Worm (Caenorhabditis elegans) whole organism, L4 larva: ENCODE results near the gene F25B4.4.

Experiments
- dmd-6 ChIP-seq: fragments of 200-800 bp; sonication (Bioruptor generic); IDR thresholded peaks from 2 replicates; pipeline ENCODE4 v1.3.6; 2022; ENCODE audit warnings: missing genetic modification reagents, missing genetic modification characterization, missing compliant biosample characterization
- nhr-76 ChIP-seq: fragments of 150-350 bp; optimal IDR thresholded peaks from 2 replicates; lab custom pipeline; 2014; ENCODE audit warnings: missing biosample characterization, missing genetic modification characterization
- spr-1 ChIP-seq: sonication (generic microtip); optimal IDR thresholded peaks from 2 replicates; lab custom pipeline; 2016; ENCODE audit warnings: mild to moderate bottlenecking, missing genetic modification characterization, missing compliant biosample characterization
- unc-62 ChIP-seq, 3 experiments: fragments of 150-350 bp in 1 of 3; sonication (generic microtip); optimal IDR thresholded peaks in 2 of 3; peaks in 1 of 3; 1 replicate in 1 of 3; 2 replicates in 2 of 3; lab custom pipeline; 2014 to 2017; ENCODE audit warnings: missing biosample characterization in 3 of 3, missing genetic modification characterization in 3 of 3, missing genetic modification reagents in 3 of 3, missing genotype in 1 of 3

DNA sequence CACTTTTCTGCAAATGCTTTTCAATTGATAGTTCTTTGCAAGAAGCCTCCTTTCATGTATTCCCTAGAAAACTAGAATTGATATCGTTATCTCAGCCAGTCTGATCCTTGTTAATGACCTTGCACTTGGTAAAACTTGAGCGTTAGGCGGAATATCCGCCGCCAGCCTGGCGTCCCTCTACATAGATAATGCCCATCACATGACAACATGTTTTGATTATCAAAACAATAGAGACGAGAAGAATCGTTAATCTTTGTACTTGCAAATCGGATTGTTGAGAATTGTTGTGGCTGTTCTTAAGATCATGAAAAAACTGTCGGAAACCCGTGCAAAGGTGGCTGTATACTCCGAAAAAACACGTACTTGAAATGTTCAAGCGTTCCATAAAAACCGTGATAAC, 8.9 kb downstream of the F25B4.4 start:
- TF ChIP-seq nhr-76 (tag; lab: Kevin White, UChicago) (no peak), unc-62 (GFP tag; optimal IDR thresholded peaks at IDR 0.05 in 1 of 2; lab: Kevin White, UChicago) (peak in 1 of 2 experiments; percentile 72), unc-62 (tag; optimal IDR thresholded peaks at IDR 0.05; lab: Kevin White, UChicago) (no peak), spr-1 (no peak), dmd-6 (GFP tag; lab: Robert Waterston, UW) (no peak)
